Fruit fly (Drosophila melanogaster): Measurements from ENCODE around the gene CG13473.
A peak's percentile ranks its signal among the peaks of the same experiment; 100 is the strongest.

Gene CG13473

DNA sequence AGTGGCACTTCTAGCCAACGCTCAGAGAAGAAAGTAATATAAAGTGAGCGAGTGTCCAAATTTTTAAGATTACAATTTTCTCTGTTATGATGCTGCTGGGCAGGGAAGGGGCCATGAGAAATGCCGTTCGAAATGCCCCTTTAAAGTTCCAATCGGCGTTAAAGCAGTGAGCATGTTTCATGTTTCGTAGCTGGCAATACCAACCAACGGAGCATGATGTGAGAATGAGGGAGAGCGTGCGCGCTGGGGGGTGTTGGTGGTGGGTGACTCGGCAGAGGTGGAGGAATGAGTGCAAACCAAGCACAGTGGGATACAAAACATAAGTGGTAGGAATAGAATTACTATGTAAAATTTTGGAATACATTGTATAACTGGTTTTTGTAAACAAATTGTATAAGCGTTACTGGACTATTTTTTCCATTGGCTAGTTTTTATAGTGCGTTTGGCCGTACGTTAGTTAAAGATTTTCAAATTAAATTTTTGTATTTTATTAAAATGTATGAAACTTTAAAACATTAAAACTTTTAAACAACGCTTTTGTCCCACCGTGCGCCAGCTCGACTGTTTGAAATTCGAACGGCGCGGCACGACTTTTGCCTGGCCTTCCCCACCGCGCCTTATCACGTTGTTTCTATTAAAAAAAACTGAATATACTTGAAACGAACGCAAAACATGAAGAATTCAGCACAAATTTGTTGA, 30.7 kb downstream of the CG13473 start (continued):
- peak; percentile 98 for TF ChIP-seq D19A (tag; optimal IDR thresholded peaks at IDR 0.05)
- peak; percentile 84 for TF ChIP-seq CG15479 (GFP tag; optimal IDR thresholded peaks at IDR 0.05)
- TF ChIP-seq CG17568 (GFP tag; optimal IDR thresholded peaks at IDR 0.05) = peak; percentile 99
- TF ChIP-seq CG10565 (GFP tag; optimal IDR thresholded peaks at IDR 0.05) = peak; percentile 97
- peak; percentile 99 for TF ChIP-seq CG10654 (GFP tag; optimal IDR thresholded peaks at IDR 0.05)
- TF ChIP-seq CG34224 (GFP tag; IDR thresholded peaks at IDR 0.05; ENCODE audit: partially characterized antibody) = peak; percentile 33; the same call in 1 of the 3 replicates
- peak; percentile 99 for TF ChIP-seq jumu (GFP tag; optimal IDR thresholded peaks at IDR 0.05)
- peak; percentile 99 for TF ChIP-seq CG4730 (GFP tag; IDR thresholded peaks at IDR 0.05)
- peak; percentile 99 for TF ChIP-seq CG10267 (tag; optimal IDR thresholded peaks at IDR 0.05)
- peak; percentile 100 for TF ChIP-seq CG3847 (GFP tag; IDR thresholded peaks at IDR 0.05)
- TF ChIP-seq CG14667 (GFP tag; IDR thresholded peaks at IDR 0.05) = peak; percentile 99
- TF ChIP-seq CG16813 (GFP tag; IDR thresholded peaks at IDR 0.05; ENCODE audit: partially characterized antibody) = peak; percentile 52; the same call in 1 of the 3 replicates
- TF ChIP-seq croc (GFP tag; conservative IDR thresholded peaks at IDR 0.05) = peak; percentile 99
- TF ChIP-seq CG18619 (GFP tag; optimal IDR thresholded peaks at IDR 0.05) = peak; percentile 100
- TF ChIP-seq D19B (GFP tag; optimal IDR thresholded peaks at IDR 0.05) = peak; percentile 99
- TF ChIP-seq CG15011 (GFP tag; optimal IDR thresholded peaks at IDR 0.05) = peak; percentile 100
- TF ChIP-seq TFAM (GFP tag; optimal IDR thresholded peaks at IDR 0.05) = peak; percentile 97
- TF ChIP-seq prd (optimal IDR thresholded peaks at IDR 0.05) = no peak
- TF ChIP-seq prd (GFP tag; IDR thresholded peaks at IDR 0.05) = peak; percentile 100
- peak; percentile 100 for TF ChIP-seq gcm (GFP tag; optimal IDR thresholded peaks at IDR 0.05)
- peak; percentile 94 for TF ChIP-seq CG2116 (GFP tag; optimal IDR thresholded peaks at IDR 0.05)
- TF ChIP-seq CG3838 (GFP tag; optimal IDR thresholded peaks at IDR 0.05) = peak; percentile 98
- peak; percentile 52 for TF ChIP-seq BEAF-32 (GFP tag; optimal IDR thresholded peaks at IDR 0.05)
- peak; percentile 99 for TF ChIP-seq Spps (tag; optimal IDR thresholded peaks at IDR 0.05)
- TF ChIP-seq Camta (GFP tag; optimal IDR thresholded peaks at IDR 0.05) = peak; percentile 99
- peak; percentile 67; the same call in 1 of the 2 replicates for TF ChIP-seq CG13287 (GFP tag; IDR thresholded peaks at IDR 0.05; ENCODE audit: partially characterized antibody)
- peak; percentile 100 for TF ChIP-seq CG4404 (GFP tag; IDR thresholded peaks at IDR 0.05)
- peak; percentile 100 for TF ChIP-seq gsb-n (tag; optimal IDR thresholded peaks at IDR 0.05)
- peak; percentile 100 for TF ChIP-seq Usf (GFP tag; optimal IDR thresholded peaks at IDR 0.05)
- TF ChIP-seq CG9437 (GFP tag; optimal IDR thresholded peaks at IDR 0.05) = peak; percentile 97
- peak; percentile 35 to 100 for TF ChIP-seq eve (GFP tag; optimal IDR thresholded peaks at IDR 0.05)
- TF ChIP-seq nau (GFP tag; optimal IDR thresholded peaks at IDR 0.05) = peak; percentile 100
- TF ChIP-seq HLH4C (GFP tag; IDR thresholded peaks at IDR 0.05; ENCODE audit: partially characterized antibody) = no peak
- peak; percentile 99 for TF ChIP-seq slp2 (GFP tag; optimal IDR thresholded peaks at IDR 0.05)
- peak; percentile 100 for TF ChIP-seq lilli (GFP tag; optimal IDR thresholded peaks at IDR 0.05)
- TF ChIP-seq amos (GFP tag; IDR thresholded peaks at IDR 0.05; ENCODE audit: partially characterized antibody) = 0 out of 2 replicates have a peak, but pooled peaks have one; percentile 12
- TF ChIP-seq Drgx (GFP tag; IDR thresholded peaks at IDR 0.05) = peak; percentile 100
- peak; percentile 98 for TF ChIP-seq pb (GFP tag; optimal IDR thresholded peaks at IDR 0.05)
- peak; percentile 97 for TF ChIP-seq abd-A (tag; optimal IDR thresholded peaks at IDR 0.05)
- peak; percentile 99 for TF ChIP-seq Doc2 (GFP tag; IDR thresholded peaks at IDR 0.05)
- peak; percentile 99 for TF ChIP-seq CG43689 (GFP tag; IDR thresholded peaks at IDR 0.05)
- TF ChIP-seq CG8924 (tag; optimal IDR thresholded peaks at IDR 0.05) = peak; percentile 100
- peak; percentile 44; the same call in 1 of the 2 replicates for TF ChIP-seq CG42726 (GFP tag; IDR thresholded peaks at IDR 0.05; ENCODE audit: partially characterized antibody)
- peak; percentile 99 for TF ChIP-seq Lhr (GFP tag; optimal IDR thresholded peaks at IDR 0.05)
- peak; percentile 83 for TF ChIP-seq pfk (GFP tag; optimal IDR thresholded peaks at IDR 0.05)
- TF ChIP-seq CG11695 (GFP tag; IDR thresholded peaks at IDR 0.05) = peak; percentile 100
- TF ChIP-seq CG16779 (GFP tag; IDR thresholded peaks at IDR 0.05) = peak; percentile 99
- peak; percentile 100 for TF ChIP-seq phol (tag; optimal IDR thresholded peaks at IDR 0.05)
